Fruit fly (Drosophila melanogaster) whole organism, wandering third instar larva: ENCODE results near the gene Droj2.

Source experiments
- GATAd ChIP-seq: sonication (Bioruptor generic); optimal IDR thresholded peaks from 2 replicates; lab custom pipeline; 2016; ENCODE audit warnings: missing biosample characterization, missing genetic modification characterization
- Hr83 ChIP-seq: fragments of 200-300 bp; sonication (Bioruptor generic); optimal IDR thresholded peaks from 2 replicates; lab custom pipeline; 2016; ENCODE audit warnings: missing biosample characterization, mild to moderate bottlenecking, missing genetic modification characterization, moderate library complexity; ENCODE audit not compliant: poor library complexity, severe bottlenecking
- pan ChIP-seq: fragments of >200 bp; optimal IDR thresholded peaks from 2 replicates; lab custom pipeline; 2017
- psq ChIP-seq: fragments of 200-800 bp; sonication (Bioruptor generic); optimal IDR thresholded peaks from 3 replicates; lab custom pipeline; 2017; ENCODE audit warnings: missing biosample characterization, mild to moderate bottlenecking, missing genetic modification characterization, moderate library complexity
- tai ChIP-seq: sonication (Bioruptor generic); optimal IDR thresholded peaks from 2 replicates; lab custom pipeline; 2016; ENCODE audit warnings: missing biosample characterization, missing genetic modification characterization

DNA sequence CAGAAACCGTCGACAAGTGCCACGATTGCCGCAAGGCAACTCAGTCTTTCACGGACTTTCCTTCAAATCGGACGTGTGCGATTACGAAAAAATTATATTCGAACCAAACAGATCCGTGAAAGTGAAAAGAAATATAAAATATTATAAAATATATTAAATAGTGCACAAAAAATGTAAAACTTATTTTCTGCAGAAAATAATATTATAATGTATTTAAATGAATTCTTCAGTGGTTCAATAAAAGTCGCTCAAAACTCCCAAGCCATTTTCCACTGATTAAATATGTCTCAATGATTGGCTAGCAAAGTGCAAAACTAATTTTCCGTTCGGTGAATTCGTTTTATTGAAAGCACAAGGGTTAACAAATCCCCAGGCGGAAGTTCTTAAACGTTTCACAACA is 43.9 kb upstream of the Droj2 start, which contains the start of gene PK2-R1:
- no peak for TF ChIP-seq GATAd (GFP tag; lab: Kevin White, UChicago)
- TF ChIP-seq pan (lab: Kevin White, UChicago): no peak
- TF ChIP-seq Hr83: no peak
- no peak for TF ChIP-seq psq (GFP tag; lab: Kevin White, UChicago)
- TF ChIP-seq tai (GFP tag; lab: Kevin White, UChicago): no peak
